Worm (Caenorhabditis elegans) whole organism, L3 larva: Measurements from ENCODE around the gene srw-136.

Source experiments
- aly-2 ChIP-seq: fragments of 150-350 bp; optimal IDR thresholded peaks from 2 replicates; lab custom pipeline; 2014; ENCODE audit warnings: missing biosample characterization, missing genetic modification characterization
- ama-1 ChIP-seq: fragments of 150-350 bp; optimal IDR thresholded peaks from 2 replicates; lab custom pipeline; 2018
- ceh-16 ChIP-seq: sonication (generic microtip); optimal IDR thresholded peaks from 2 replicates; lab custom pipeline; 2017; ENCODE audit warnings: missing biosample characterization, missing genetic modification characterization
- ceh-28 ChIP-seq: fragments of 150-350 bp; optimal IDR thresholded peaks from 2 replicates; lab custom pipeline; 2014; ENCODE audit warnings: missing biosample characterization, missing genetic modification reagents, missing genetic modification characterization
- ceh-9 ChIP-seq: sonication (generic microtip); optimal IDR thresholded peaks from 2 replicates; lab custom pipeline; 2018; ENCODE audit warnings: missing biosample characterization, missing genetic modification characterization
- daf-12 ChIP-seq: fragments of 150-350 bp; optimal IDR thresholded peaks from 2 replicates; lab custom pipeline; 2014; ENCODE audit warnings: missing biosample characterization, missing genetic modification reagents, missing genetic modification characterization
- egl-27 ChIP-seq: sonication (generic microtip); optimal IDR thresholded peaks from 4 replicates; lab custom pipeline; 2017; ENCODE audit warnings: missing biosample characterization, missing genetic modification reagents, missing genetic modification characterization
- elt-2 ChIP-seq: sonication (generic microtip); optimal IDR thresholded peaks from 2 replicates; lab custom pipeline; 2016; ENCODE audit warnings: missing genetic modification reagents, mild to moderate bottlenecking, missing genetic modification characterization, missing compliant biosample characterization
- elt-3 ChIP-seq, 3 experiments: fragments of 150-350 bp in 1 of 3; sonication (generic microtip) in 2 of 3; optimal IDR thresholded peaks; 2 replicates in 2 of 3; 4 replicates in 1 of 3; lab custom pipeline; 2014 to 2017; ENCODE audit warnings: missing biosample characterization in 3 of 3, missing genetic modification characterization in 3 of 3
- eor-1 ChIP-seq, 2 experiments: fragments of 150-350 bp; optimal IDR thresholded peaks; 2 replicates each; lab custom pipeline; 2014 to 2018; ENCODE audit warnings: missing biosample characterization in 2 of 2, missing genetic modification characterization in 2 of 2
- fkh-10 ChIP-seq: sonication (generic microtip); optimal IDR thresholded peaks from 2 replicates; lab custom pipeline; 2017; ENCODE audit warnings: missing biosample characterization, missing genetic modification reagents, missing genetic modification characterization
- fos-1 ChIP-seq: fragments of 150-350 bp; optimal IDR thresholded peaks from 2 replicates; lab custom pipeline; 2014; ENCODE audit warnings: missing biosample characterization, missing genetic modification characterization
- hmg-11 ChIP-seq: sonication (generic microtip); optimal IDR thresholded peaks from 2 replicates; lab custom pipeline; 2016; ENCODE audit warnings: missing genetic modification characterization, missing compliant biosample characterization
- jun-1 ChIP-seq: fragments of 150-350 bp; optimal IDR thresholded peaks from 2 replicates; lab custom pipeline; 2014; ENCODE audit warnings: missing biosample characterization, missing genetic modification reagents, missing genetic modification characterization
- lin-39 ChIP-seq: fragments of 150-350 bp; optimal IDR thresholded peaks from 2 replicates; lab custom pipeline; 2018; ENCODE audit warnings: missing biosample characterization, missing genetic modification reagents, missing genetic modification characterization
- lsy-12 ChIP-seq: sonication (generic microtip); optimal IDR thresholded peaks from 2 replicates; lab custom pipeline; 2016; ENCODE audit warnings: mild to moderate bottlenecking, missing genetic modification characterization, missing compliant biosample characterization
- nfya-1 ChIP-seq: sonication (generic microtip); optimal IDR thresholded peaks from 2 replicates; lab custom pipeline; 2017; ENCODE audit warnings: missing genetic modification characterization, mild to moderate bottlenecking, missing compliant biosample characterization, antibody characterized with exemption, moderate library complexity; ENCODE audit not compliant: insufficient read depth
- nhr-23 ChIP-seq: fragments of 150-350 bp; optimal IDR thresholded peaks from 2 replicates; lab custom pipeline; 2014; ENCODE audit warnings: missing biosample characterization, missing genetic modification reagents, missing genetic modification characterization
- nhr-25 ChIP-seq: sonication (generic microtip); optimal IDR thresholded peaks from 2 replicates; lab custom pipeline; 2017; ENCODE audit warnings: missing biosample characterization, missing genetic modification characterization
- nhr-43 ChIP-seq: sonication (generic microtip); optimal IDR thresholded peaks from 2 replicates; lab custom pipeline; 2016; ENCODE audit warnings: mild to moderate bottlenecking, missing genetic modification characterization, missing compliant biosample characterization; ENCODE audit not compliant: poor library complexity, severe bottlenecking
- nhr-67 ChIP-seq: fragments of 150-350 bp; optimal IDR thresholded peaks from 2 replicates; lab custom pipeline; 2014; ENCODE audit warnings: missing biosample characterization, missing genetic modification characterization
- nhr-77 ChIP-seq: fragments of 150-350 bp; optimal IDR thresholded peaks from 2 replicates; lab custom pipeline; 2014; ENCODE audit warnings: missing biosample characterization, missing genetic modification characterization
- pha-4 ChIP-seq: fragments of 150-350 bp; optimal IDR thresholded peaks from 2 replicates; lab custom pipeline; 2014; ENCODE audit warnings: missing biosample characterization, missing genetic modification reagents, missing genetic modification characterization
- pqm-1 ChIP-seq: fragments of 150-350 bp; optimal IDR thresholded peaks from 2 replicates; lab custom pipeline; 2017; ENCODE audit warnings: missing biosample characterization, missing genetic modification characterization, inconsistent platforms
- sea-2 ChIP-seq: fragments of 150-350 bp; sonication (generic microtip); optimal IDR thresholded peaks from 4 replicates; lab custom pipeline; 2014; ENCODE audit warnings: missing biosample characterization, missing genetic modification reagents, missing genetic modification characterization
- skn-1 ChIP-seq: fragments of 150-350 bp; optimal IDR thresholded peaks from 2 replicates; lab custom pipeline; 2014; ENCODE audit warnings: missing biosample characterization, missing genetic modification characterization
- snpc-4 ChIP-seq: fragments of 150-350 bp; optimal IDR thresholded peaks from 2 replicates; lab custom pipeline; 2014; ENCODE audit warnings: missing biosample characterization, missing genetic modification characterization
- tbx-2 ChIP-seq: sonication (generic microtip); optimal IDR thresholded peaks from 2 replicates; lab custom pipeline; 2016; ENCODE audit warnings: mild to moderate bottlenecking, missing genetic modification characterization, missing compliant biosample characterization
- unc-62 ChIP-seq: fragments of 150-350 bp; sonication (generic microtip); optimal IDR thresholded peaks from 4 replicates; lab custom pipeline; 2014; ENCODE audit warnings: missing biosample characterization, missing genetic modification reagents, missing genetic modification characterization
- zag-1 ChIP-seq: fragments of 150-350 bp; optimal IDR thresholded peaks from 2 replicates; lab custom pipeline; 2014; ENCODE audit warnings: missing biosample characterization, missing genetic modification characterization
- ztf-11 ChIP-seq: fragments of 150-350 bp; optimal IDR thresholded peaks from 2 replicates; lab custom pipeline; 2014; ENCODE audit warnings: missing biosample characterization, missing genetic modification characterization

Gene srw-136

DNA sequence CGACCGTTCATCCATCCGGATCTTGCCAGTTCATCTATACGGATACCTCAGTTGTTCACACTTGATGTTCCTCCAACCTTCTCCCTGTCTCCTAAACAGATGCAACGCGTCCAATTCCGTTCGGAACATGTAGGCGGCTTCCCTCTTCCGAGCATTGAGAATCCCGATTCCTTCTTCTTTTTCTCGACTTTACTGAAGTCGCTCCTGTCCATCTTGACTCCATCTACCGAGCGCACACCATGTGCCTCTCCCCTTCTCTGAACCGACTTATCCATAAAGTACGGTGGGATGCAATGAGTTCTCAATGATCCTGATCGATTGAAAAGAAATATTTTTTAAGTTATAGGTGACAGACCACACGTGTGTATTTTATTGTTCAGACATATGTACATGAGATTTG is 18.3 kb downstream of the srw-136 start:
- TF ChIP-seq nhr-67 (tag; lab: Kevin White, UChicago) (no peak), tbx-2 (tag; lab: Kevin White, UChicago) (no peak), nhr-23 (tag; lab: Kevin White, UChicago) (no peak), nhr-25 (tag; lab: Kevin White, UChicago) (no peak), sea-2 (GFP tag; lab: Kevin White, UChicago) (no peak), ceh-28 (no peak), aly-2 (tag; lab: Kevin White, UChicago) (no peak), elt-2 (tag; lab: Kevin White, UChicago) (no peak), nhr-77 (tag; lab: Kevin White, UChicago) (no peak)

DNA sequence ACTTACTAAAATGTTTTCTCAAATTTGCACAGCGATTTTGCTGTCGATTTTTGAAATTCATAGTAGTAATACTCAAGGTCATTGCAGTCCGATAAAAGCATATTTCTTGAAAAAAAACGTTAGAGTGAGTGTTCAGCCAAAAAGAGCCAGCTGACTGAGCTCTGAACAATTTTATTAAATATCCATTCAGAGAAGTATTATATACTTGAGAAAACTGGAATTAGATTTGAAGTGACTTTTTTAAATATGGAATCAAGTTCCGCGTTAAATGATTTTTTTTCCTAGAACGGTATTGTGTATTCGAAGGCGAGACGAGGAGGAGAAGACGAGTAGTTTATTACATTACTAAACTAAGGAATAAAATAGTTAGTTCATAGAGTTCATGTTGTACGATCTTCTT is 18.9 kb downstream of the srw-136 start, which contains the start of gene srw-121:
Gene srw-121 (minus strand): TSS at position 101 of the 400 bp plus-strand sequence.
- TF ChIP-seq skn-1 (tag; lab: Kevin White, UChicago) (no peak), ama-1 (lab: Kevin White, UChicago) (no peak), daf-12 (tag; lab: Kevin White, UChicago) (no peak), jun-1 (tag; lab: Kevin White, UChicago) (no peak), sea-2 (GFP tag; lab: Kevin White, UChicago) (no peak), egl-27 (tag; lab: Kevin White, UChicago) (no peak)

DNA sequence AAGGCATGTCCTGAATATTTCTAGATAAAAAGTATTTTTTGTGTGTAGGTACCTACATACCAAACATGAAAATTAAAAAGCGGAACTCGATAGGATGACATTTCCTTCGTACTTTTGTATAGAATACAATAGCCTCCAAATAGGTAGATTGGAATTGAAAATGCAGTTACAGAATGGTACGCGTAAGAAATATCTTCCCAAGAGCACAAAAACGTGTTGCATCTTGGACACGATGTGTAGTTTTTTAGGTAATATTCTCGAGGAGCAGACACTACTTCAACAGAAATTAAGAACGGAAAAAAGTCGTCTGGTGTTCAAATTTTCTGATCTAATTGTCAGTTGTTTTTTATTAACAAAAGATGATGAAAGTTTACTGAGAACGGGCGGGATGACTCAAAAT is 23.0 kb downstream of the srw-136 start, which contains the start of gene srh-85:
Gene srh-85 (minus strand): TSS at position 101 of the 400 bp plus-strand sequence.
- no peak for TF ChIP-seq nhr-43 (tag; lab: Kevin White, UChicago)
- no peak for TF ChIP-seq unc-62 (GFP tag; lab: Kevin White, UChicago)
- no peak for TF ChIP-seq skn-1 (tag; lab: Kevin White, UChicago)
- no peak for TF ChIP-seq fkh-10 (GFP tag; lab: Kevin White, UChicago)
- no peak for TF ChIP-seq ama-1 (lab: Kevin White, UChicago)
- no peak for TF ChIP-seq ceh-16 (tag; lab: Kevin White, UChicago)
- no peak for TF ChIP-seq elt-3 (tag; optimal IDR thresholded peaks at IDR 0.05; lab: Kevin White, UChicago)
- TF ChIP-seq elt-2 (tag; lab: Kevin White, UChicago), result no peak
- no peak for TF ChIP-seq snpc-4 (tag; lab: Kevin White, UChicago)
- no peak for TF ChIP-seq ceh-28
- TF ChIP-seq tbx-2 (tag; lab: Kevin White, UChicago), result no peak
- no peak for TF ChIP-seq nfya-1
- no peak for TF ChIP-seq eor-1 (tag; optimal IDR thresholded peaks at IDR 0.05; lab: Kevin White, UChicago)
- no peak for TF ChIP-seq nhr-23 (tag; lab: Kevin White, UChicago)

DNA sequence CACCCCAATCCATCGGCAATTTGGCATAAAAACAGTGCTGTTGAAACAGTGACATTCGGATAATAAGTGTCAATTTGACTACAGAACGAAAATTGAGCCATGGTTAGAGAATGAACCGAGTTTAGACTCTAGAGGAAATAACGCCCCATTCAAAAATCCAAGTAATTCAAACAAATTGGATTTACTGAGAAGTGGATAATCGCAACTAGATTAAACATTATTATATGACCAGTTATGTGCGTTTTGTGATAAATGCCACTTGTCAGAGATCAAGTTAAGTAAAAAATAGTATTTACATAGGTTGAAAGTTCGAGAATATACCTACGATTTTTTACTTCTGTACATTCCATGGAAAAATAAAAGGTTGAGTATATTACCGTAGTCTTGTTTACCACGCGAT is 25.1 kb downstream of the srw-136 start, which contains the start of gene srw-139:
Gene srw-139 (minus strand): TSS at position 101 of the 400 bp plus-strand sequence.
- TF ChIP-seq ceh-28, result no peak
- no peak for TF ChIP-seq fkh-10 (GFP tag; lab: Kevin White, UChicago)
- TF ChIP-seq ceh-9 (tag; lab: Kevin White, UChicago), result no peak

DNA sequence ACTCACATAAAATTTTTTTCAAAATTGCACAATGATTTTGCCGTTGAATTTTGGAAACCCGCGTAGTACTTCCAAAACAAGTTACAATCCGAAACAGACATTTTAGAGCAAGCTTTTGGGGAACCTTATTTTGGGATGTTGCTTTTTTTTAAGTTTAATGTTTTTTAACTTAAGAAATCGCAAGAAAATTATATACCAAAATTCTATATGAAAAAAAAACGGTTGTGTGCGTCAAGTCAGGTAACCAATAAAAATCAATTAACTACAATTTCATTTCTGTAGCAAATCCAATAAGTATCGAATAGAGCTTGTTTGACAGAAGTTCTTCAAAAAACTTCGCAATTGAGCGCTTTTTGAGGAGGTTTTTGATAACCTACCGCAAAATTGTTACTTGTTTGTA is 27.0 kb downstream of the srw-136 start, which contains the start of gene srw-117:
Gene srw-117 (minus strand): TSS at position 101 of the 400 bp plus-strand sequence.
- no peak for TF ChIP-seq pqm-1

DNA sequence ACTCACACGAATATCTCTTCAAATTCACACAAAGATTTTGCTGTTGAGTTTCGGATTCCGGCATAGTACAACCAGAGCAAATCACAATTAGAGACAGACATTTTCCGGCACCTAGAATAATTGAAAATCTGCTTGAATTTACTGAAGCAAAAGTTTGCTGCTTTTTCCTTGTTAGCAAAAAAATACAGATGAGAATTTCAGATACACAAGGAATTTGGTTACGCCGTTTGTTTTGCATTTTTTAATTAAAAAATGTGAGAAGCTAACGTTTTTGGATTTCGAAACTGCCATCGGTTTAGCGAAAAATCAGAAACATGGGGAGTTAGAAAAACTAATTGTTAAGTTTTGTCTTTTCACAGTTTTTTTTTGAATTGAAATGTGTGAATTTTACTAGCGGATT is 30.4 kb downstream of the srw-136 start, which contains the start of gene srw-118:
Gene srw-118 (minus strand): TSS at position 101 of the 400 bp plus-strand sequence.
- no peak for TF ChIP-seq hmg-11
- TF ChIP-seq lsy-12 (tag; lab: Kevin White, UChicago), result no peak
- TF ChIP-seq nhr-23 (tag; lab: Kevin White, UChicago), result no peak
- TF ChIP-seq nfya-1, result no peak
- no peak for TF ChIP-seq lin-39 (tag; lab: Kevin White, UChicago)
- TF ChIP-seq egl-27 (tag; lab: Kevin White, UChicago), result no peak
- TF ChIP-seq zag-1 (tag; lab: Kevin White, UChicago), result no peak
- no peak for TF ChIP-seq pha-4
- TF ChIP-seq ztf-11 (tag; lab: Kevin White, UChicago), result no peak
- TF ChIP-seq elt-2 (tag; lab: Kevin White, UChicago), result no peak
- no peak for TF ChIP-seq aly-2 (tag; lab: Kevin White, UChicago)
- no peak for TF ChIP-seq daf-12 (tag; lab: Kevin White, UChicago)
- TF ChIP-seq fos-1 (tag; lab: Kevin White, UChicago), result no peak
- no peak for TF ChIP-seq sea-2 (GFP tag; lab: Kevin White, UChicago)
- TF ChIP-seq elt-3 (tag; optimal IDR thresholded peaks at IDR 0.05; lab: Kevin White, UChicago), result no peak
- TF ChIP-seq nhr-43 (tag; lab: Kevin White, UChicago), result no peak
- TF ChIP-seq nhr-77 (tag; lab: Kevin White, UChicago), result no peak
- TF ChIP-seq jun-1 (tag; lab: Kevin White, UChicago), result no peak
- TF ChIP-seq skn-1 (tag; lab: Kevin White, UChicago), result no peak
- no peak for TF ChIP-seq unc-62 (GFP tag; lab: Kevin White, UChicago)
